Worm (Caenorhabditis elegans) whole organism, young adult: ENCODE measurements around the gene C47E8.11.
A peak's percentile ranks its signal among the peaks of the same experiment; 100 is the strongest.

ENCODE experiments used
- B0019.2 ChIP-seq: fragments of 200-800 bp; sonication (Bioruptor generic); conservative IDR thresholded peaks from 2 replicates; pipeline ENCODE4 v1.3.6; 2022; ENCODE audit warnings: missing genetic modification reagents, missing genetic modification characterization, missing compliant biosample characterization
- B0035.1 ChIP-seq: sonication (generic microtip); optimal IDR thresholded peaks from 2 replicates; lab custom pipeline; 2016; ENCODE audit warnings: missing genetic modification characterization, mild to moderate bottlenecking, missing compliant biosample characterization, missing genotype, missing genetic modification reagents
- B0261.1 ChIP-seq: sonication (generic microtip); optimal IDR thresholded peaks from 2 replicates; lab custom pipeline; 2016; ENCODE audit warnings: mild to moderate bottlenecking, missing genetic modification characterization, moderate library complexity, missing compliant biosample characterization
- C06A6.2 ChIP-seq: fragments of 200-800 bp; sonication (Bioruptor generic); conservative IDR thresholded peaks from 2 replicates; pipeline ENCODE4 v1.3.6; 2022; ENCODE audit warnings: missing genetic modification characterization, missing compliant biosample characterization
- F10E7.11 ChIP-seq: sonication (generic microtip); optimal IDR thresholded peaks from 2 replicates; lab custom pipeline; 2017; ENCODE audit warnings: mild to moderate bottlenecking, missing genetic modification characterization, moderate library complexity, missing compliant biosample characterization
- F33H1.4 ChIP-seq: fragments of 200-800 bp; sonication (Bioruptor generic); IDR thresholded peaks from 2 replicates; pipeline ENCODE4 v1.3.6; 2022; ENCODE audit warnings: missing genetic modification reagents, missing genetic modification characterization, missing compliant biosample characterization
- F57C9.4 ChIP-seq: sonication (generic microtip); optimal IDR thresholded peaks from 2 replicates; lab custom pipeline; 2017; ENCODE audit warnings: mild to moderate bottlenecking, missing genetic modification characterization, missing compliant biosample characterization
- K11D2.4 ChIP-seq: fragments of 200-800 bp; sonication (Bioruptor generic); IDR thresholded peaks from 2 replicates; pipeline ENCODE4 v1.3.6; 2022; ENCODE audit warnings: missing genetic modification reagents, missing genetic modification characterization, missing compliant biosample characterization
- T26A5.8 ChIP-seq: sonication (generic microtip); optimal IDR thresholded peaks from 2 replicates; lab custom pipeline; 2016; ENCODE audit warnings: missing genetic modification characterization, missing compliant biosample characterization
- Y53F4B.3 ChIP-seq: fragments of 200-800 bp; sonication (Bioruptor generic); IDR thresholded peaks from 2 replicates; pipeline ENCODE4 v1.3.6; 2022; ENCODE audit warnings: missing genetic modification reagents, missing genetic modification characterization, missing compliant biosample characterization
- Y56A3A.18 ChIP-seq: fragments of 200-800 bp; sonication (Bioruptor generic); IDR thresholded peaks from 2 replicates; pipeline ENCODE4 v1.3.6; 2022; ENCODE audit warnings: missing genetic modification reagents, missing genetic modification characterization, missing compliant biosample characterization
- Y67H2A.10 ChIP-seq: fragments of 200-800 bp; sonication (Bioruptor generic); conservative IDR thresholded peaks from 2 replicates; pipeline ENCODE4 v1.3.6; 2022; ENCODE audit warnings: missing genetic modification reagents, missing genetic modification characterization, missing compliant biosample characterization
- akir-1 ChIP-seq: fragments of 200-800 bp; sonication (Bioruptor generic); optimal IDR thresholded peaks from 2 replicates; lab custom pipeline; 2018; ENCODE audit warnings: mild to moderate bottlenecking, missing genetic modification characterization, moderate library complexity, missing compliant biosample characterization
- ama-1 ChIP-seq, 3 experiments: fragments of 150-350 bp in 1 of 3; sonication (generic microtip) in 2 of 3; optimal IDR thresholded peaks; 2 replicates each; lab custom pipeline; 2014 to 2018; ENCODE audit warnings: missing biosample characterization in 2 of 3, missing genetic modification characterization in 2 of 3, missing genetic modification reagents in 2 of 3
- atf-7 ChIP-seq: sonication (generic microtip); optimal IDR thresholded peaks from 2 replicates; lab custom pipeline; 2017; ENCODE audit warnings: mild to moderate bottlenecking, missing genetic modification characterization, missing compliant biosample characterization
- athp-1 ChIP-seq: sonication (generic microtip); optimal IDR thresholded peaks from 2 replicates; lab custom pipeline; 2017; ENCODE audit warnings: mild to moderate bottlenecking, missing genetic modification characterization, missing compliant biosample characterization
- attf-5 ChIP-seq: fragments of 200-800 bp; sonication (Bioruptor generic); optimal IDR thresholded peaks from 2 replicates; lab custom pipeline; 2018; ENCODE audit warnings: mild to moderate bottlenecking, missing genetic modification characterization, missing compliant biosample characterization
- attf-6 ChIP-seq: fragments of 200-800 bp; sonication (Bioruptor generic); IDR thresholded peaks from 2 replicates; pipeline ENCODE4 v1.3.6; 2022; ENCODE audit warnings: missing genetic modification reagents, missing genetic modification characterization, missing compliant biosample characterization
- bed-1 ChIP-seq: fragments of 200-800 bp; sonication (Bioruptor generic); IDR thresholded peaks from 2 replicates; pipeline ENCODE4 v1.3.6; 2022; ENCODE audit warnings: missing genetic modification reagents, missing genetic modification characterization, missing compliant biosample characterization
- ceh-27 ChIP-seq: fragments of 200-800 bp; sonication (Bioruptor generic); optimal IDR thresholded peaks from 2 replicates; lab custom pipeline; 2018; ENCODE audit warnings: mild to moderate bottlenecking, missing genetic modification characterization, moderate library complexity, missing compliant biosample characterization
- ceh-40 ChIP-seq: fragments of 200-800 bp; sonication (Bioruptor generic); IDR thresholded peaks from 2 replicates; pipeline ENCODE4 v1.3.6; 2022; ENCODE audit warnings: missing genetic modification characterization, missing compliant biosample characterization
- dox-1 ChIP-seq: fragments of 200-800 bp; sonication (Bioruptor generic); IDR thresholded peaks from 2 replicates; pipeline ENCODE4 v1.3.6; 2022; ENCODE audit warnings: missing genetic modification reagents, missing genetic modification characterization, missing compliant biosample characterization
- ets-4 ChIP-seq: fragments of 200-800 bp; sonication (Bioruptor generic); optimal IDR thresholded peaks from 2 replicates; lab custom pipeline; 2018; ENCODE audit warnings: mild to moderate bottlenecking, missing genetic modification characterization, missing compliant biosample characterization
- hlh-12 ChIP-seq: sonication (generic microtip); optimal IDR thresholded peaks from 2 replicates; lab custom pipeline; 2016; ENCODE audit warnings: missing genetic modification characterization, missing compliant biosample characterization
- hrde-1 ChIP-seq: sonication (generic microtip); optimal IDR thresholded peaks from 2 replicates; lab custom pipeline; 2016; ENCODE audit warnings: missing genetic modification characterization, mild to moderate bottlenecking, missing compliant biosample characterization, moderate library complexity, missing genotype, missing genetic modification reagents, borderline replicate concordance
- lag-1 ChIP-seq: fragments of 200-800 bp; sonication (Bioruptor generic); IDR thresholded peaks from 2 replicates; pipeline ENCODE4 v1.3.6; 2022; ENCODE audit warnings: missing genetic modification reagents, missing genetic modification characterization, missing compliant biosample characterization
- lin-35 ChIP-seq, 3 experiments: fragments of 150-350 bp in 2 of 3; sonication (generic microtip) in 1 of 3; optimal IDR thresholded peaks; 2 replicates each; lab custom pipeline; 2014 to 2018; ENCODE audit warnings: missing biosample characterization in 3 of 3, missing genetic modification characterization in 3 of 3, missing genetic modification reagents in 3 of 3
- lin-54 ChIP-seq: fragments of 200-800 bp; sonication (Bioruptor generic); optimal IDR thresholded peaks from 2 replicates; lab custom pipeline; 2018; ENCODE audit warnings: mild to moderate bottlenecking, missing genetic modification characterization, missing compliant biosample characterization
- lsl-1 ChIP-seq: fragments of 200-800 bp; sonication (Bioruptor generic); optimal IDR thresholded peaks from 2 replicates; lab custom pipeline; 2018; ENCODE audit warnings: mild to moderate bottlenecking, missing genetic modification characterization, moderate library complexity, missing compliant biosample characterization
- madf-10 ChIP-seq: sonication (generic microtip); optimal IDR thresholded peaks from 2 replicates; lab custom pipeline; 2016; ENCODE audit warnings: mild to moderate bottlenecking, missing genetic modification characterization, missing compliant biosample characterization
- madf-6 ChIP-seq: fragments of 200-800 bp; sonication (Bioruptor generic); IDR thresholded peaks from 2 replicates; pipeline ENCODE4 v1.3.6; 2022; ENCODE audit warnings: missing genetic modification reagents, missing genetic modification characterization, missing compliant biosample characterization
- madf-8 ChIP-seq: fragments of 200-800 bp; sonication (Bioruptor generic); conservative IDR thresholded peaks from 2 replicates; pipeline ENCODE4 v1.3.6; 2022; ENCODE audit warnings: missing genetic modification reagents, missing genetic modification characterization, missing compliant biosample characterization
- mxl-1 ChIP-seq: sonication (generic microtip); optimal IDR thresholded peaks from 2 replicates; lab custom pipeline; 2016; ENCODE audit warnings: missing genetic modification characterization, missing compliant biosample characterization
- nhr-120 ChIP-seq: fragments of 200-800 bp; sonication (Bioruptor generic); IDR thresholded peaks from 2 replicates; pipeline ENCODE4 v1.3.6; 2022; ENCODE audit warnings: missing genetic modification characterization, missing compliant biosample characterization
- rpc-1 ChIP-seq, 2 experiments: fragments of 150-350 bp in 1 of 2; sonication (generic microtip) in 1 of 2; optimal IDR thresholded peaks; 2 replicates each; lab custom pipeline; 2014 to 2018; ENCODE audit warnings: missing biosample characterization in 1 of 2, missing genetic modification characterization in 1 of 2, missing genetic modification reagents in 1 of 2, missing genotype in 1 of 2
- snpc-1.1 ChIP-seq: sonication (generic microtip); optimal IDR thresholded peaks from 2 replicates; lab custom pipeline; 2017; ENCODE audit warnings: missing genetic modification characterization, mild to moderate bottlenecking, missing compliant biosample characterization, antibody characterized with exemption, moderate library complexity, missing genotype, missing genetic modification reagents; ENCODE audit not compliant: insufficient read depth
- snpc-3.4 ChIP-seq: sonication (generic microtip); optimal IDR thresholded peaks from 2 replicates; lab custom pipeline; 2017; ENCODE audit warnings: missing genetic modification characterization, mild to moderate bottlenecking, missing compliant biosample characterization, antibody characterized with exemption, moderate library complexity, missing genotype, missing genetic modification reagents
- snpc-4 ChIP-seq, 5 experiments: fragments of 150-350 bp in 1 of 5; sonication (generic microtip) in 4 of 5; optimal IDR thresholded peaks; 2 replicates each; lab custom pipeline; 2014 to 2018; ENCODE audit warnings: missing genetic modification characterization in 5 of 5, missing biosample characterization in 3 of 5, antibody characterized with exemption in 2 of 5, mild to moderate bottlenecking in 2 of 5, missing compliant biosample characterization in 2 of 5, missing genotype in 2 of 5, moderate library complexity in 2 of 5, missing genetic modification reagents in 1 of 5
- unc-130 ChIP-seq: sonication (generic microtip); optimal IDR thresholded peaks from 2 replicates; lab custom pipeline; 2016; ENCODE audit warnings: missing genetic modification reagents, missing genetic modification characterization, missing compliant biosample characterization
- zfh-2 ChIP-seq: fragments of 200-800 bp; sonication (Bioruptor generic); conservative IDR thresholded peaks from 2 replicates; pipeline ENCODE4 v1.3.6; 2022; ENCODE audit warnings: missing genetic modification reagents, missing genetic modification characterization, missing compliant biosample characterization
- zim-3 ChIP-seq: sonication (generic microtip); optimal IDR thresholded peaks from 2 replicates; lab custom pipeline; 2017; ENCODE audit warnings: mild to moderate bottlenecking, missing genetic modification characterization, moderate library complexity, missing compliant biosample characterization
- ztf-26 ChIP-seq: sonication (generic microtip); optimal IDR thresholded peaks from 2 replicates; lab custom pipeline; 2017; ENCODE audit warnings: missing genetic modification characterization, missing compliant biosample characterization
- ztf-28 ChIP-seq: fragments of 200-800 bp; sonication (Bioruptor generic); IDR thresholded peaks from 2 replicates; pipeline ENCODE4 v1.3.6; 2022; ENCODE audit warnings: missing genetic modification reagents, missing genetic modification characterization, missing compliant biosample characterization
- ztf-6 ChIP-seq: fragments of 200-800 bp; sonication (Bioruptor generic); IDR thresholded peaks from 2 replicates; pipeline ENCODE4 v1.3.6; 2022; ENCODE audit warnings: missing genetic modification reagents, missing genetic modification characterization, missing compliant biosample characterization

Gene C47E8.11

ce11 chrV:14696604-14697307 is 8.3 kb downstream of the C47E8.11 start, which contains the start of gene unc-112 (continued):
- TF ChIP-seq Y56A3A.18, result no peak
- TF ChIP-seq T26A5.8 (tag; lab: Kevin White, UChicago), result no peak
- TF ChIP-seq ama-1 (optimal IDR thresholded peaks at IDR 0.05; lab: Kevin White, UChicago), result no peak
- no peak for TF ChIP-seq ama-1 (GFP tag; optimal IDR thresholded peaks at IDR 0.05; lab: Kevin White, UChicago)
- TF ChIP-seq dox-1 (GFP tag; lab: Robert Waterston, UW), result peak; percentile 90
- TF ChIP-seq Y67H2A.10 (GFP tag; lab: Robert Waterston, UW), result no peak
- no peak for TF ChIP-seq unc-130 (GFP tag; lab: Kevin White, UChicago)
- peak; percentile 31 for TF ChIP-seq lin-54 (GFP tag; lab: Kevin White, UChicago)
- no peak for TF ChIP-seq akir-1 (GFP tag; lab: Kevin White, UChicago)
- TF ChIP-seq zfh-2 (GFP tag; lab: Robert Waterston, UW), result peak; percentile 97
- TF ChIP-seq atf-7 (tag; lab: Kevin White, UChicago), result no peak
- no peak for TF ChIP-seq rpc-1 (optimal IDR thresholded peaks at IDR 0.05; lab: Kevin White, UChicago)
- TF ChIP-seq rpc-1 (tag; optimal IDR thresholded peaks at IDR 0.05; lab: Kevin White, UChicago), result no peak
- TF ChIP-seq K11D2.4 (GFP tag; lab: Robert Waterston, UW), result 0 out of 2 replicates have a peak, but pooled peaks have one; percentile 26
- no peak for TF ChIP-seq mxl-1 (tag; lab: Kevin White, UChicago)
- no peak for TF ChIP-seq attf-6 (GFP tag; lab: Robert Waterston, UW)
- TF ChIP-seq C06A6.2 (GFP tag; lab: Robert Waterston, UW), result no peak
- no peak for TF ChIP-seq B0261.1
- TF ChIP-seq ets-4 (GFP tag; lab: Kevin White, UChicago), result peak; percentile 50
- TF ChIP-seq nhr-120 (GFP tag; lab: Robert Waterston, UW), result no peak
- TF ChIP-seq lin-35 (GFP tag; optimal IDR thresholded peaks at IDR 0.05; lab: Kevin White, UChicago), result peak in 1 of 3 experiments; percentile 33
- TF ChIP-seq F10E7.11 (tag; lab: Kevin White, UChicago), result no peak

- TF ChIP-seq snpc-4 (GFP tag; optimal IDR thresholded peaks at IDR 0.05; lab: Kevin White, UChicago), result no peak
- no peak for TF ChIP-seq snpc-4 (tag; optimal IDR thresholded peaks at IDR 0.05; lab: Kevin White, UChicago)
- TF ChIP-seq ceh-40 (GFP tag; lab: Robert Waterston, UW), result no peak
- TF ChIP-seq F33H1.4 (GFP tag; lab: Robert Waterston, UW), result peak; percentile 40; the same call in 1 of the 2 replicates
- TF ChIP-seq madf-8 (GFP tag; lab: Robert Waterston, UW), result no peak
- no peak for TF ChIP-seq Y53F4B.3 (GFP tag; lab: Robert Waterston, UW)
- TF ChIP-seq madf-6, result peak; percentile 48; the same call in 1 of the 2 replicates
- no peak for TF ChIP-seq dox-1 (GFP tag; lab: Robert Waterston, UW)
- no peak for TF ChIP-seq ceh-27 (GFP tag; lab: Kevin White, UChicago)
- TF ChIP-seq ztf-28 (GFP tag; lab: Robert Waterston, UW), result no peak
- TF ChIP-seq hlh-12, result no peak
- no peak for TF ChIP-seq ztf-26 (tag; lab: Kevin White, UChicago)
- no peak for TF ChIP-seq attf-5 (GFP tag; lab: Kevin White, UChicago)
- TF ChIP-seq athp-1 (tag; lab: Kevin White, UChicago), result no peak
- TF ChIP-seq ztf-6, result no peak
- no peak for TF ChIP-seq snpc-3.4 (tag; lab: Kevin White, UChicago)
- no peak for TF ChIP-seq madf-10 (tag; lab: Kevin White, UChicago)
- no peak for TF ChIP-seq B0035.1 (tag; lab: Kevin White, UChicago)
- TF ChIP-seq mxl-1 (tag; lab: Kevin White, UChicago), result no peak
- TF ChIP-seq Y56A3A.18, result no peak
- TF ChIP-seq bed-1, result no peak
- TF ChIP-seq hrde-1 (tag; lab: Kevin White, UChicago), result no peak
- peak; percentile 19 for TF ChIP-seq snpc-1.1
- no peak for TF ChIP-seq lag-1 (GFP tag; lab: Robert Waterston, UW)
- TF ChIP-seq lsl-1, result peak; percentile 91
- no peak for TF ChIP-seq F57C9.4
- TF ChIP-seq zim-3, result no peak
- TF ChIP-seq ama-1 (optimal IDR thresholded peaks at IDR 0.05; lab: Kevin White, UChicago), result no peak
- no peak for TF ChIP-seq ama-1 (GFP tag; optimal IDR thresholded peaks at IDR 0.05; lab: Kevin White, UChicago)
- TF ChIP-seq B0019.2, result no peak
- TF ChIP-seq ets-4 (GFP tag; lab: Kevin White, UChicago), result no peak
Observed at ce11 chrV:14698005-14698404, 9.6 kb downstream of the C47E8.11 start.
